Fruit fly (Drosophila melanogaster): ENCODE results near the gene CG11380.

Gene CG11380

DNA sequence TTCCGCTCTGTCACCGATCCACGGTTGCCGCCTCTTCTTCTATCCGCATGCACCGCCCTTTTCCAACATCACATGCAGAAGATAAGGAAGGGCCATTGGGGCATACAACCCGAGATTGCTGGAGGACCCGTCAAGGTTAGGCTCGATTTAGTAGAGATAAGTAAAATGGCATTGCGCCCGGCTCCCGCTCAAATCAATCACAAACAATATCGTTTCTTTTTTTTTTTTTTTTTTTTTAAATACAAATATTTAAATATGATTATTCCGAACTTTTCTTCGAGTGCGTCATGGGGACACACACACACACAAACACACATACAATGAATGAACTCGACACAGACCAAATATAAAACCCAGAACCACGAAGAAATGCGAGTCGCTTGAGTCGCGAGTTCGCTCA is 38.0 kb downstream of the CG11380 start (continued):
- TF ChIP-seq Ptx1 (GFP tag; IDR thresholded peaks at IDR 0.05) (0 out of 2 replicates have a peak, but pooled peaks have one; percentile 22), ci (GFP tag; IDR thresholded peaks at IDR 0.05) (peak; percentile 53; the same call in 2 of the 3 replicates)

- TF ChIP-seq sd (tag; optimal IDR thresholded peaks at IDR 0.05), result peak; percentile 35
- TF ChIP-seq tna (GFP tag; IDR thresholded peaks at IDR 0.05; ENCODE audit: partially characterized antibody), result 0 out of 2 replicates have a peak, but pooled peaks have one; percentile 17
- peak; percentile 84 for TF ChIP-seq sr (GFP tag; IDR thresholded peaks at IDR 0.05)
- no peak for TF ChIP-seq CG4730 (GFP tag; IDR thresholded peaks at IDR 0.05)
- TF ChIP-seq CrebB (tag; optimal IDR thresholded peaks at IDR 0.05), result no peak
- TF ChIP-seq Med (GFP tag), result peak; percentile 8
- TF ChIP-seq cwo (GFP tag; optimal IDR thresholded peaks at IDR 0.05), result peak; percentile 69
- peak; percentile 56; the same call in 1 of the 2 replicates for TF ChIP-seq vvl (GFP tag; IDR thresholded peaks at IDR 0.05)
Measured at dm6 chrX:1229567-1229966, 38.5 kb downstream of the CG11380 start.

- peak; percentile 62 for TF ChIP-seq Drgx (GFP tag; IDR thresholded peaks at IDR 0.05)
- no peak for TF ChIP-seq sens (GFP tag)
Measured at dm6 chrX:1231707-1232106, 40.6 kb downstream of the CG11380 start.

dm6 chrX:1232533-1233212 is 41.6 kb downstream of the CG11380 start:
- TF ChIP-seq Trl (optimal IDR thresholded peaks at IDR 0.05), result peak; percentile 48 to 66
- TF ChIP-seq Trl (GFP tag; optimal IDR thresholded peaks at IDR 0.05), result no peak
- TF ChIP-seq CG1832 (GFP tag; optimal IDR thresholded peaks at IDR 0.05), result peak; percentile 18
- TF ChIP-seq chinmo (GFP tag; IDR thresholded peaks at IDR 0.05; ENCODE audit: partially characterized antibody), result 0 out of 4 replicates have a peak, but pooled peaks have one; percentile 6
- TF ChIP-seq sens (GFP tag), result peak; percentile 0
- no peak for TF ChIP-seq CG31388 (GFP tag; optimal IDR thresholded peaks at IDR 0.05)
- TF ChIP-seq nom (GFP tag; optimal IDR thresholded peaks at IDR 0.05), result peak; percentile 27
- no peak for TF ChIP-seq CG7839 (tag; optimal IDR thresholded peaks at IDR 0.05)
- TF ChIP-seq Med (GFP tag), result peak; percentile 46
- no peak for TF ChIP-seq slbo (GFP tag; IDR thresholded peaks at IDR 0.05)
- peak; percentile 91 for TF ChIP-seq twi (tag; optimal IDR thresholded peaks at IDR 0.05)
- peak; percentile 20; the same call in 1 of the 2 replicates for TF ChIP-seq aop (GFP tag; IDR thresholded peaks at IDR 0.05)
- TF ChIP-seq CG7786 (GFP tag; optimal IDR thresholded peaks at IDR 0.05), result no peak
- peak; percentile 54 for TF ChIP-seq crol (GFP tag; IDR thresholded peaks at IDR 0.05)
- TF ChIP-seq nmo (GFP tag; optimal IDR thresholded peaks at IDR 0.05), result no peak
- peak; percentile 30 for TF ChIP-seq dm (GFP tag; optimal IDR thresholded peaks at IDR 0.05)
- TF ChIP-seq CG3163 (GFP tag; optimal IDR thresholded peaks at IDR 0.05), result peak; percentile 29
- peak; percentile 45 for TF ChIP-seq pros (GFP tag; optimal IDR thresholded peaks at IDR 0.05)
- TF ChIP-seq CG3838 (GFP tag; optimal IDR thresholded peaks at IDR 0.05), result no peak
- 0 out of 3 replicates have a peak, but pooled peaks have one; percentile 13 for TF ChIP-seq ci (GFP tag; IDR thresholded peaks at IDR 0.05)
- TF ChIP-seq Deaf1 (tag; optimal IDR thresholded peaks at IDR 0.05), result peak; percentile 46
- TF ChIP-seq CG7987 (GFP tag; optimal IDR thresholded peaks at IDR 0.05), result peak; percentile 32
- TF ChIP-seq phol (tag; optimal IDR thresholded peaks at IDR 0.05), result no peak
- peak; percentile 99 for TF ChIP-seq pfk (GFP tag; optimal IDR thresholded peaks at IDR 0.05)
- peak; percentile 62 for TF ChIP-seq Kr (GFP tag; optimal IDR thresholded peaks at IDR 0.05)
